Fruit fly (Drosophila melanogaster) whole organism, embryonic: ENCODE measurements around the gene CG11030.

Experiments
- CG11504 ChIP-seq: fragments of 200-800 bp; sonication (Bioruptor generic); optimal IDR thresholded peaks from 3 replicates; lab custom pipeline; 2019; ENCODE audit warnings: missing biosample characterization, mild to moderate bottlenecking, missing genetic modification characterization, moderate library complexity
- H2.0 ChIP-seq: fragments of 200-800 bp; sonication (Bioruptor generic); IDR thresholded peaks from 2 replicates; pipeline ENCODE4 v1.3.6; 2022; ENCODE audit warnings: missing biosample characterization, missing genetic modification characterization
- ap ChIP-seq: fragments of 200-800 bp; sonication (Bioruptor generic); IDR thresholded peaks from 2 replicates; pipeline ENCODE4 v1.3.6; 2022; ENCODE audit warnings: missing biosample characterization, missing genetic modification characterization

DNA sequence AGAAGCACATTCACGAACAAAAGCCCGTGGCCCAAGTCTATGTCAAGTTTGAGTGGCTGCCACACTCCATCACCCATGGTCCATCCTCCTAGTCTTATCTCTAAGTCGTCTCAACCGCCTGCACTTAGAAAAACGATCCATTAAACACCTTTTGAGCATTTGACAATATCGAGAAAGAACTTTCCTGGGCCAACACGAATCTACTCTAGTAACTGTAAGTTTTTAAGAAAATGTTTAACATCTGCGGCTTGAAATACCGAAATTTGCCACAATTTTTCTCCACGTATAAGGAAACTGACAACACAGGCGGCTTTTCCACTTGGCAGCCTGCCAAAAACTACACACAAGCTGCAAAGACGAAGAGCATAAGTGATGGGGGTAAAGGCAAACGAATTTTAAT is 70.7 kb downstream of the CG11030 start:
- TF ChIP-seq ap (GFP tag; lab: Robert Waterston, UW): no peak
- no peak for TF ChIP-seq H2.0 (GFP tag; lab: Robert Waterston, UW)
- no peak for TF ChIP-seq CG11504 (tag; lab: Kevin White, UChicago)
